Worm (Caenorhabditis elegans): ENCODE measurements around the gene str-114.

- TF ChIP-seq ztf-23 (GFP tag; IDR thresholded peaks at IDR 0.05) = no peak
- no peak for TF ChIP-seq cog-1 (tag; optimal IDR thresholded peaks at IDR 0.05)
- no peak for TF ChIP-seq flt-1 (GFP tag; IDR thresholded peaks at IDR 0.05)
- TF ChIP-seq tab-1 (GFP tag; IDR thresholded peaks at IDR 0.05) = no peak
- no peak for TF ChIP-seq T22C8.4 (GFP tag; IDR thresholded peaks at IDR 0.05)
- no peak for TF ChIP-seq med-1 (GFP tag; optimal IDR thresholded peaks at IDR 0.05; ENCODE audit: insufficient read depth)
- no peak for TF ChIP-seq klf-2 (GFP tag; conservative IDR thresholded peaks at IDR 0.05)
- TF ChIP-seq ref-1 (GFP tag; conservative IDR thresholded peaks at IDR 0.05) = no peak
Measured at ce11 chrV:3634293-3635016, 15.1 kb upstream of the str-114 start.
